Fruit fly (Drosophila melanogaster) Kc167 (cell line): ENCODE results near the gene CG15773.

Experiments
- insv ChIP-seq: fragments of >200 bp; optimal IDR thresholded peaks from 3 replicates; lab custom pipeline; 2018; ENCODE audit warnings: missing external identifiers
- psq ChIP-seq: fragments of >200 bp; optimal IDR thresholded peaks from 2 replicates; lab custom pipeline; 2017; ENCODE audit warnings: missing external identifiers

DNA sequence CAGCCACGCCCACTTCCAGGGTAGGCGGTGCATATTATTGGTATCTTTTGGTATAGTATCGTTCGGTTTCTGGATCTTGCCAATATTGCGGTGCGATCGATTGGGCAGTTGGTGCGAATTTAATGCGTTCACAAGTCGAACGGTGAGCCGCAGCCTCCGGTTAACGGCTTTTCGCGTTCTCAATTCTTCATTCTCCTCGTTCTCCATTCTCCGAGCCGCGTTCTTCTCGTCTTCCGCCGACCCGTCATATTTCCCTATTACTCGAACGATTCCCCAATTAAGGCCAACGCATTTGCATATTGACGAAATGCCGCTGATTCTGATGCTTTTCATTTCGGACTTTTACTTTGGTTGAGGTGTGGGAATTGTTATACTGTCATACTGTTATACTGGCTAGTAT, 44.0 kb downstream of the CG15773 start, which contains the start of gene CG42264:
- no peak for TF ChIP-seq psq (lab: Kevin White, UChicago)
- no peak for TF ChIP-seq insv (lab: Kevin White, UChicago)
